Fruit fly (Drosophila melanogaster): ENCODE data around the gene Gpdh3.

dm6 chr3R:22423996-22424395 is 42.2 kb downstream of the Gpdh3 start:
- TF ChIP-seq CG6792 (GFP tag; optimal IDR thresholded peaks at IDR 0.05): peak; percentile 56
- no peak for TF ChIP-seq Gug (GFP tag; IDR thresholded peaks at IDR 0.05)
- TF ChIP-seq svp (GFP tag): peak; percentile 88
- TF ChIP-seq CG10669 (GFP tag; optimal IDR thresholded peaks at IDR 0.05): peak; percentile 45
- TF ChIP-seq Blimp-1 (GFP tag; optimal IDR thresholded peaks at IDR 0.05): no peak
- TF ChIP-seq topi (GFP tag; optimal IDR thresholded peaks at IDR 0.05): peak; percentile 77
- peak; percentile 53 for TF ChIP-seq CG3919 (GFP tag; optimal IDR thresholded peaks at IDR 0.05)
- peak; percentile 92 for TF ChIP-seq Eip78C (GFP tag)
- TF ChIP-seq Eip93F (GFP tag; optimal IDR thresholded peaks at IDR 0.05): peak; percentile 42

All from whole organism, prepupa.